Worm (Caenorhabditis elegans) whole organism, L3 larva: Measurements from ENCODE around the gene unc-16.

Experiments used
- aly-2 ChIP-seq: fragments of 150-350 bp; optimal IDR thresholded peaks from 2 replicates; lab custom pipeline; 2014; ENCODE audit warnings: missing biosample characterization, missing genetic modification characterization
- elt-2 ChIP-seq: sonication (generic microtip); optimal IDR thresholded peaks from 2 replicates; lab custom pipeline; 2016; ENCODE audit warnings: missing genetic modification reagents, mild to moderate bottlenecking, missing genetic modification characterization, missing compliant biosample characterization
- nhr-25 ChIP-seq: sonication (generic microtip); optimal IDR thresholded peaks from 2 replicates; lab custom pipeline; 2017; ENCODE audit warnings: missing biosample characterization, missing genetic modification characterization
- nhr-43 ChIP-seq: sonication (generic microtip); optimal IDR thresholded peaks from 2 replicates; lab custom pipeline; 2016; ENCODE audit warnings: mild to moderate bottlenecking, missing genetic modification characterization, missing compliant biosample characterization; ENCODE audit not compliant: poor library complexity, severe bottlenecking
- nhr-76 ChIP-seq: fragments of 150-350 bp; sonication (generic microtip); optimal IDR thresholded peaks from 5 replicates; lab custom pipeline; 2014; ENCODE audit warnings: missing biosample characterization, missing genetic modification characterization
- zag-1 ChIP-seq: fragments of 150-350 bp; optimal IDR thresholded peaks from 2 replicates; lab custom pipeline; 2014; ENCODE audit warnings: missing biosample characterization, missing genetic modification characterization

- TF ChIP-seq nhr-25 (tag; lab: Kevin White, UChicago) (no peak), nhr-76 (no peak), nhr-43 (tag; lab: Kevin White, UChicago) (no peak), zag-1 (tag; lab: Kevin White, UChicago) (no peak), aly-2 (tag; lab: Kevin White, UChicago) (no peak), elt-2 (no peak)
Observed at ce11 chrIII:9595563-9595962, 49.5 kb downstream of the unc-16 start, which contains the start of gene rom-2.
